Worm (Caenorhabditis elegans) whole organism, late embryonic: ENCODE data around the gene lag-1.
A peak's percentile ranks its signal among the peaks of the same experiment; 100 is the strongest.

ENCODE experiments used
- C08G9.2 ChIP-seq: sonication (generic microtip); optimal IDR thresholded peaks from 2 replicates; lab custom pipeline; 2016; ENCODE audit warnings: mild to moderate bottlenecking, missing genetic modification characterization, moderate library complexity, missing compliant biosample characterization
- C38D4.7 ChIP-seq: fragments of 200-800 bp; sonication (Bioruptor generic); optimal IDR thresholded peaks from 2 replicates; lab custom pipeline; 2018; ENCODE audit warnings: mild to moderate bottlenecking, missing genetic modification characterization, moderate library complexity, missing compliant biosample characterization
- F13H6.1 ChIP-seq: sonication (generic microtip); optimal IDR thresholded peaks from 2 replicates; lab custom pipeline; 2016; ENCODE audit warnings: missing genetic modification characterization, missing compliant biosample characterization
- T23F11.4 ChIP-seq: fragments of 200-800 bp; sonication (Bioruptor generic); optimal IDR thresholded peaks from 2 replicates; lab custom pipeline; 2018; ENCODE audit warnings: mild to moderate bottlenecking, missing genetic modification characterization, missing compliant biosample characterization
- Y22D7AL.16 ChIP-seq: sonication (generic microtip); optimal IDR thresholded peaks from 2 replicates; lab custom pipeline; 2016; ENCODE audit warnings: missing genetic modification characterization, missing compliant biosample characterization
- ama-1 ChIP-seq: fragments of 150-350 bp; optimal IDR thresholded peaks from 2 replicates; lab custom pipeline; 2014
- ceh-14 ChIP-seq: sonication (generic microtip); optimal IDR thresholded peaks from 2 replicates; lab custom pipeline; 2016; ENCODE audit warnings: missing genotype, missing genetic modification characterization, missing compliant biosample characterization
- ceh-30 ChIP-seq: fragments of 150-350 bp; optimal IDR thresholded peaks from 2 replicates; lab custom pipeline; 2014; ENCODE audit warnings: missing biosample characterization, missing genetic modification characterization
- ceh-31 ChIP-seq: sonication (generic microtip); optimal IDR thresholded peaks from 2 replicates; lab custom pipeline; 2016; ENCODE audit warnings: missing genetic modification characterization, missing compliant biosample characterization
- ceh-45 ChIP-seq: fragments of 200-800 bp; sonication (Bioruptor generic); IDR thresholded peaks from 2 replicates; pipeline ENCODE4 v1.3.6; 2022; ENCODE audit warnings: missing genetic modification reagents, missing genetic modification characterization, missing compliant biosample characterization
- ceh-9 ChIP-seq: sonication (generic microtip); optimal IDR thresholded peaks from 2 replicates; lab custom pipeline; 2016; ENCODE audit warnings: mild to moderate bottlenecking, missing genetic modification characterization, inconsistent platforms, missing compliant biosample characterization
- che-1 ChIP-seq: sonication (generic microtip); optimal IDR thresholded peaks from 2 replicates; lab custom pipeline; 2016; ENCODE audit warnings: mild to moderate bottlenecking, missing genetic modification characterization, missing compliant biosample characterization
- dve-1 ChIP-seq: sonication (generic microtip); optimal IDR thresholded peaks from 2 replicates; lab custom pipeline; 2017; ENCODE audit warnings: antibody characterized with exemption, mild to moderate bottlenecking, missing genetic modification characterization, missing compliant biosample characterization
- elt-2 ChIP-seq: sonication (generic microtip); optimal IDR thresholded peaks from 2 replicates; lab custom pipeline; 2016; ENCODE audit warnings: missing genetic modification reagents, missing genetic modification characterization, missing compliant biosample characterization
- elt-4 ChIP-seq: sonication (generic microtip); optimal IDR thresholded peaks from 2 replicates; lab custom pipeline; 2016; ENCODE audit warnings: missing genetic modification characterization, missing compliant biosample characterization
- ets-4 ChIP-seq: sonication (generic microtip); optimal IDR thresholded peaks from 2 replicates; lab custom pipeline; 2016; ENCODE audit warnings: missing genetic modification characterization, missing compliant biosample characterization
- eyg-1 ChIP-seq: sonication (generic microtip); optimal IDR thresholded peaks from 2 replicates; lab custom pipeline; 2016; ENCODE audit warnings: missing genotype, missing genetic modification characterization, missing compliant biosample characterization
- fax-1 ChIP-seq: sonication (generic microtip); optimal IDR thresholded peaks from 2 replicates; lab custom pipeline; 2016; ENCODE audit warnings: missing genotype, missing genetic modification characterization, missing compliant biosample characterization
- fkh-6 ChIP-seq: sonication (generic microtip); optimal IDR thresholded peaks from 2 replicates; lab custom pipeline; 2016; ENCODE audit warnings: missing genetic modification characterization, missing compliant biosample characterization
- gmeb-2 ChIP-seq: sonication (generic microtip); optimal IDR thresholded peaks from 2 replicates; lab custom pipeline; 2016; ENCODE audit warnings: missing genetic modification characterization, inconsistent platforms, missing compliant biosample characterization
- hlh-30 ChIP-seq: sonication (generic microtip); optimal IDR thresholded peaks from 2 replicates; lab custom pipeline; 2017; ENCODE audit warnings: antibody characterized with exemption, missing genetic modification characterization, missing compliant biosample characterization; ENCODE audit not compliant: insufficient read depth
- hlh-6 ChIP-seq: sonication (generic microtip); optimal IDR thresholded peaks from 2 replicates; lab custom pipeline; 2016; ENCODE audit warnings: missing genotype, missing genetic modification characterization, missing compliant biosample characterization
- hlh-8 ChIP-seq: sonication (generic microtip); optimal IDR thresholded peaks from 2 replicates; lab custom pipeline; 2016; ENCODE audit warnings: missing genotype, missing genetic modification characterization, missing compliant biosample characterization
- lim-6 ChIP-seq: sonication (generic microtip); optimal IDR thresholded peaks from 2 replicates; lab custom pipeline; 2016; ENCODE audit warnings: missing genetic modification characterization, missing compliant biosample characterization
- lin-11 ChIP-seq: fragments of 200-800 bp; sonication (Bioruptor generic); optimal IDR thresholded peaks from 2 replicates; lab custom pipeline; 2018; ENCODE audit warnings: mild to moderate bottlenecking, missing genetic modification characterization, missing compliant biosample characterization
- madf-2 ChIP-seq: sonication (generic microtip); optimal IDR thresholded peaks from 2 replicates; lab custom pipeline; 2017; ENCODE audit warnings: missing genetic modification characterization, missing compliant biosample characterization
- mec-3 ChIP-seq: sonication (generic microtip); optimal IDR thresholded peaks from 2 replicates; lab custom pipeline; 2016; ENCODE audit warnings: borderline replicate concordance, missing genetic modification characterization, missing compliant biosample characterization
- nfya-1 ChIP-seq: sonication (generic microtip); optimal IDR thresholded peaks from 2 replicates; lab custom pipeline; 2017; ENCODE audit warnings: missing genetic modification characterization, mild to moderate bottlenecking, missing compliant biosample characterization, antibody characterized with exemption, moderate library complexity
- nhr-232 ChIP-seq: sonication (generic microtip); optimal IDR thresholded peaks from 2 replicates; lab custom pipeline; 2016; ENCODE audit warnings: missing genetic modification characterization, missing compliant biosample characterization
- pag-3 ChIP-seq: sonication (generic microtip); optimal IDR thresholded peaks from 2 replicates; lab custom pipeline; 2016; ENCODE audit warnings: missing compliant biosample characterization, missing genetic modification characterization, borderline replicate concordance
- pat-9 ChIP-seq: fragments of 200-800 bp; sonication (Bioruptor generic); optimal IDR thresholded peaks from 2 replicates; lab custom pipeline; 2018; ENCODE audit warnings: mild to moderate bottlenecking, missing genetic modification characterization, moderate library complexity, missing compliant biosample characterization
- pax-1 ChIP-seq: fragments of 150-350 bp; optimal IDR thresholded peaks from 2 replicates; lab custom pipeline; 2014; ENCODE audit warnings: missing biosample characterization, missing genetic modification characterization
- pha-2 ChIP-seq: sonication (generic microtip); optimal IDR thresholded peaks from 2 replicates; lab custom pipeline; 2017; ENCODE audit warnings: mild to moderate bottlenecking, missing genetic modification characterization, missing compliant biosample characterization
- pha-4 ChIP-seq: fragments of 150-350 bp; optimal IDR thresholded peaks from 2 replicates; lab custom pipeline; 2018; ENCODE audit warnings: missing biosample characterization, missing genetic modification reagents, missing genetic modification characterization
- pqm-1 ChIP-seq: sonication (generic microtip); optimal IDR thresholded peaks from 2 replicates; lab custom pipeline; 2016; ENCODE audit warnings: missing genetic modification characterization, missing compliant biosample characterization
- pros-1 ChIP-seq: fragments of 150-350 bp; optimal IDR thresholded peaks from 2 replicates; lab custom pipeline; 2014; ENCODE audit warnings: missing biosample characterization, missing genetic modification reagents, missing genetic modification characterization
- ref-2 ChIP-seq: sonication (generic microtip); optimal IDR thresholded peaks from 2 replicates; lab custom pipeline; 2016; ENCODE audit warnings: missing genetic modification characterization, missing compliant biosample characterization
- rnt-1 ChIP-seq: sonication (generic microtip); optimal IDR thresholded peaks from 2 replicates; lab custom pipeline; 2016; ENCODE audit warnings: missing genetic modification characterization, missing compliant biosample characterization
- sox-2 ChIP-seq: fragments of 200-800 bp; sonication (Bioruptor generic); IDR thresholded peaks from 2 replicates; pipeline ENCODE4 v1.3.6; 2022; ENCODE audit warnings: missing genetic modification reagents, missing genetic modification characterization, missing compliant biosample characterization
- syd-9 ChIP-seq: sonication (generic microtip); optimal IDR thresholded peaks from 2 replicates; lab custom pipeline; 2016; ENCODE audit warnings: mild to moderate bottlenecking, missing genetic modification characterization, moderate library complexity, missing compliant biosample characterization
- tbx-2 ChIP-seq: sonication (generic microtip); optimal IDR thresholded peaks from 2 replicates; lab custom pipeline; 2016; ENCODE audit warnings: missing genetic modification characterization, missing compliant biosample characterization
- ttx-3 ChIP-seq: sonication (generic microtip); optimal IDR thresholded peaks from 2 replicates; lab custom pipeline; 2016; ENCODE audit warnings: missing genetic modification reagents, missing genetic modification characterization, missing compliant biosample characterization
- unc-3 ChIP-seq, 2 experiments: fragments of 200-800 bp in 1 of 2; sonication (Bioruptor generic) in 1 of 2; sonication (generic microtip) in 1 of 2; conservative IDR thresholded peaks in 1 of 2; optimal IDR thresholded peaks in 1 of 2; 2 replicates each; pipeline versions ENCODE4 v1.3.6 to Lab custom; 2016 to 2022; ENCODE audit warnings: missing compliant biosample characterization in 2 of 2, missing genetic modification characterization in 2 of 2, missing genetic modification reagents in 1 of 2
- unc-86 ChIP-seq: sonication (generic microtip); optimal IDR thresholded peaks from 2 replicates; lab custom pipeline; 2016; ENCODE audit warnings: missing genetic modification characterization, missing compliant biosample characterization

Gene lag-1

DNA sequence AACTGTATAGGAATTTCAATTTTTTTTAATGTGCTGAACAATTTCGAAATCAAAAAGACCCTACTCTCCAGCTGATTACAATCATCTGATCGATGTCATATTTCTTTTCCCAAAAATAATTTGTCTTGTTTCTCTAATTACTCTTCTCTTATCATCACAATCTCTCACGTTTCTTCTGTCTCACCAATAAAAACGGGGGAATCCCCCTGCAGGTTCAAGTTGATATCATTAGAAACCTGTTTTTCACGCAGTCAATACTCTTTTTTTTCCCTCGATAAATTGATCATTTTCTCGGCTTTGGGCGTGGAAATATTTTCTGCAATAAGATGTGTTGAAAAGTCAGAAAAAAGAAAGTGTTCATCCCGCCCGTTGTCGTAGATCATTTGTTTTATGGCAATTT, 4.6 kb downstream of the lag-1 start:
- TF ChIP-seq madf-2 (tag; lab: Kevin White, UChicago), result no peak
- peak; percentile 55 for TF ChIP-seq elt-2

DNA sequence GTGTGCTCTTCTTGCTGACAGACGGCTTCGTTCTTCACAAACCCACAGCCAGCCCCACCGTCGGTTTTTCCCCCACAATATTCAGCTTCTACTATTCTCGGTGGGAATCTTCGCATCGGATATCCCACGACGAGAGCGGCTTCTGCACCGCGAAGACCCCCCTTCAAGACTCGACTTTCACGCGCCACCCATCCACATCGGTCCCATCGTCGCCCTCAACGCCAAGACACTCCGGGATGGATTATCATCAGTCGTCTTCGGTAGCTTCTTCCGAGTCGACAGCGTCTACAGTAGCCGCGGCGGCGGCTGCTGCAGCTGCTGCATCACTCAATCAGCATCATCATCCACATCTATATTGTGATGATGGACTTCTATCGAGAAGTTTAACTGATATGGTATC, 9.2 kb downstream of the lag-1 start:
- peak; percentile 20 for TF ChIP-seq tbx-2 (tag; lab: Kevin White, UChicago)
- TF ChIP-seq hlh-6 (tag; lab: Kevin White, UChicago), result no peak

DNA sequence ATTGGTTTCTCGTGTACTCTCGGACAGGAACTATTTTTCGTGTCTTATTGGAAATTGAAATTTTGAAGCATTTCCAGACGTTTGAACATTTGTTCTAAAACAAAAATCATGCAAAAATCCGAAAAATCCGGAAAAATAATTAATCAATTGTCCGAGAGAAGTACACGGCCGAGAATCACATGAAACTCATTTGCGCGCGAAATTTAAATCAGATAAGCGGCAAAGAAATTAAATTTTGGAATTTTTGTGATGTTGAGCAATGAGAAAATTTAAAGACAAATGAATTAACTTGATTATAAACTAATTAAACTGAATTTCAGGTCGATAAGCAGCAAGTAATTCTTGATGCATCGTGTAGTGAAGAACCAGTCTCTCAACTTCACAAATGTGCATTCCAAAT, 13.5 kb downstream of the lag-1 start:
- TF ChIP-seq ets-4 (tag; lab: Kevin White, UChicago) (no peak), ceh-45 (GFP tag; lab: Robert Waterston, UW) (no peak), F13H6.1 (tag; lab: Kevin White, UChicago) (no peak), nhr-232 (tag; lab: Kevin White, UChicago) (no peak), sox-2 (no peak), hlh-6 (tag; lab: Kevin White, UChicago) (no peak), ama-1 (lab: Kevin White, UChicago) (no peak), pros-1 (tag; lab: Kevin White, UChicago) (no peak), mec-3 (tag; lab: Kevin White, UChicago) (no peak), lim-6 (tag; lab: Kevin White, UChicago) (no peak), pat-9 (tag; lab: Kevin White, UChicago) (no peak), nfya-1 (tag; lab: Kevin White, UChicago) (no peak), rnt-1 (tag; lab: Kevin White, UChicago) (no peak), Y22D7AL.16 (tag; lab: Kevin White, UChicago) (no peak)

DNA sequence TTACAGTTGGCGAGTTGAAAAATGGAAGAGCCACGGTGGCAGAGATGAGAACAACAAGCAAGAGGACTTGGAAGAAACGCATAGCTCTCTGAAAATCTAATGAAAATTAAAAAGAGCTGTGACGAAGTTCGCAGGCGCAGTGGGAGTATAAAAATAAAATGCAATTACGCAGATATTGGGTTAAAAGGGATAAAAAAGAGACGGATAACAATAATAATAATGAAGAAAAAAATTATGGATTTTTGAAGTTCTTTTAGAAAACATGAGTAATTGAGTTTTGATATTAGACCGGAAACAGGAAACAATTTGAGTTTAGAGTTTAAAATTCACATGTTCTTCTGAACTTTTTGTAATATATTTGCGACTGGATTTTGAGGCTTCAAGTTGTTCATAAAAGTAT, 17.1 kb downstream of the lag-1 start, which contains the start of gene M03D4.3:
Gene M03D4.3 (minus strand): TSS at position 101 of the 400 bp plus-strand sequence.
- TF ChIP-seq tbx-2 (tag; lab: Kevin White, UChicago), result no peak
- TF ChIP-seq unc-3 (GFP tag; conservative IDR thresholded peaks at IDR 0.05; lab: Robert Waterston, UW), result no peak
- TF ChIP-seq unc-3 (tag; optimal IDR thresholded peaks at IDR 0.05; lab: Kevin White, UChicago), result no peak
- TF ChIP-seq ceh-45 (GFP tag; lab: Robert Waterston, UW), result no peak
- no peak for TF ChIP-seq che-1 (tag; lab: Kevin White, UChicago)
- TF ChIP-seq elt-4 (tag; lab: Kevin White, UChicago), result no peak
- no peak for TF ChIP-seq pha-2
- no peak for TF ChIP-seq ceh-30 (tag; lab: Kevin White, UChicago)

DNA sequence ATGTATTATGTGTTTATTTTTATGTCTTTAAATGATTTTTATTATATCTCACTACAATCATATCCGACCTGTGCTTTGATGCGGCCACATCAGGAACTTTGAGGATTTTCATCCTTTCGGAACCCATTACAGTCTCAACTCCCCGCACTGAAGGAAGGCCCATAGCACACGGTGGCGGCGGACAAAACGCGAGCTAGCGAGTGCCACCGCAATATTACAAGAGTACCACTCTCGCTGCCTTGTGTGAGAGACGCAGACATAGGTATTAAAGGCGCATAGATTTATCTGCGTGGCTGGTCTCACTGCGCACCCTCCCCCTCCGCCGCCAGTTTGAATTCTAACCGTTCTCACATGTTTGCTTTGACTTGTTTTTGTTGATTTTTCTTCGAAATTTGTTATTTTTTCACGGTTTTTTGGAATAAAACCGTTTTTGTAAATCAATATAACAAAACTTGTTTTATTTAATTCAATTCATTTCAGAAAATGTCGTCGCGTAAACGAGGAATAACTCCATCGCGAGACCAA, 22.6 kb downstream of the lag-1 start, which contains the start of gene zen-4:
Gene zen-4 (plus strand): TSS at position 475 of the 525 bp plus-strand sequence.
- TF ChIP-seq dve-1, result no peak
- peak; percentile 40 for TF ChIP-seq nfya-1 (tag; lab: Kevin White, UChicago)
- peak; percentile 22 for TF ChIP-seq elt-2
- peak; percentile 27 for TF ChIP-seq hlh-30 (tag; lab: Kevin White, UChicago)
- TF ChIP-seq ceh-14 (tag; lab: Kevin White, UChicago), result no peak
- no peak for TF ChIP-seq elt-4 (tag; lab: Kevin White, UChicago)
- no peak for TF ChIP-seq fkh-6 (tag; lab: Kevin White, UChicago)
- TF ChIP-seq gmeb-2 (tag; lab: Kevin White, UChicago), result no peak
- TF ChIP-seq ttx-3 (tag; lab: Kevin White, UChicago), result no peak
- TF ChIP-seq C08G9.2 (tag; lab: Kevin White, UChicago), result no peak
- peak; percentile 42 for TF ChIP-seq ref-2 (tag; lab: Kevin White, UChicago)
- TF ChIP-seq tbx-2 (tag; lab: Kevin White, UChicago), result peak; percentile 28
- TF ChIP-seq ceh-31, result no peak
- TF ChIP-seq T23F11.4 (GFP tag; lab: Kevin White, UChicago), result no peak
- no peak for TF ChIP-seq sox-2
- no peak for TF ChIP-seq ceh-30 (tag; lab: Kevin White, UChicago)
- no peak for TF ChIP-seq hlh-8
- TF ChIP-seq syd-9, result no peak
- TF ChIP-seq unc-86 (tag; lab: Kevin White, UChicago), result no peak
- no peak for TF ChIP-seq fax-1
- TF ChIP-seq lin-11 (tag; lab: Kevin White, UChicago), result no peak
- no peak for TF ChIP-seq ceh-9 (tag; lab: Kevin White, UChicago)
- TF ChIP-seq pqm-1 (tag; lab: Kevin White, UChicago), result no peak
- TF ChIP-seq ets-4 (tag; lab: Kevin White, UChicago), result no peak
- TF ChIP-seq pax-1, result no peak
- TF ChIP-seq eyg-1 (tag; lab: Kevin White, UChicago), result no peak
- TF ChIP-seq pha-4 (tag; lab: Kevin White, UChicago), result no peak
- no peak for TF ChIP-seq C38D4.7 (GFP tag; lab: Kevin White, UChicago)
- no peak for TF ChIP-seq pag-3 (tag; lab: Kevin White, UChicago)
